Worm (Caenorhabditis elegans) whole organism, L2 larva: ENCODE results near the gene efn-3.

ENCODE experiments used
- C34F6.9 ChIP-seq: fragments of 150-350 bp; optimal IDR thresholded peaks from 2 replicates; lab custom pipeline; 2014; ENCODE audit warnings: missing biosample characterization, missing genetic modification characterization
- F13H6.1 ChIP-seq: sonication (generic microtip); optimal IDR thresholded peaks from 2 replicates; lab custom pipeline; 2016; ENCODE audit warnings: missing genetic modification characterization, missing compliant biosample characterization
- Y55F3AM.14 ChIP-seq: fragments of 200-800 bp; sonication (Bioruptor generic); optimal IDR thresholded peaks from 2 replicates; lab custom pipeline; 2018; ENCODE audit warnings: mild to moderate bottlenecking, missing genetic modification characterization, missing compliant biosample characterization
- ZK546.5 ChIP-seq: sonication (generic microtip); optimal IDR thresholded peaks from 2 replicates; lab custom pipeline; 2017; ENCODE audit warnings: missing biosample characterization, missing genetic modification characterization
- alr-1 ChIP-seq: fragments of 150-350 bp; optimal IDR thresholded peaks from 2 replicates; lab custom pipeline; 2014; ENCODE audit warnings: missing biosample characterization, missing genetic modification characterization
- aly-2 ChIP-seq: fragments of 150-350 bp; optimal IDR thresholded peaks from 2 replicates; lab custom pipeline; 2014; ENCODE audit warnings: missing biosample characterization, missing genetic modification characterization
- ceh-16 ChIP-seq: fragments of 150-350 bp; optimal IDR thresholded peaks from 2 replicates; lab custom pipeline; 2014; ENCODE audit warnings: missing biosample characterization, missing genetic modification characterization
- ceh-82 ChIP-seq: fragments of 150-350 bp; optimal IDR thresholded peaks from 2 replicates; lab custom pipeline; 2014; ENCODE audit warnings: missing biosample characterization, missing genetic modification characterization
- crh-2 ChIP-seq: sonication (generic microtip); optimal IDR thresholded peaks from 2 replicates; lab custom pipeline; 2017; ENCODE audit warnings: missing biosample characterization, missing genetic modification characterization
- dmd-4 ChIP-seq: sonication (generic microtip); optimal IDR thresholded peaks from 2 replicates; lab custom pipeline; 2017; ENCODE audit warnings: missing biosample characterization, missing genetic modification characterization
- fos-1 ChIP-seq: fragments of 150-350 bp; optimal IDR thresholded peaks from 2 replicates; lab custom pipeline; 2014; ENCODE audit warnings: missing biosample characterization, missing genetic modification characterization
- gmeb-1 ChIP-seq: fragments of 150-350 bp; optimal IDR thresholded peaks from 2 replicates; lab custom pipeline; 2014; ENCODE audit warnings: missing biosample characterization, missing genetic modification characterization
- lin-13 ChIP-seq: fragments of 150-350 bp; optimal IDR thresholded peaks from 2 replicates; lab custom pipeline; 2014; ENCODE audit warnings: missing biosample characterization, missing genetic modification reagents, missing genetic modification characterization
- lin-39 ChIP-seq: fragments of 150-350 bp; optimal IDR thresholded peaks from 2 replicates; lab custom pipeline; 2014; ENCODE audit warnings: missing biosample characterization, missing genetic modification reagents, missing genetic modification characterization
- lsy-2 ChIP-seq, 2 experiments: fragments of 150-350 bp in 1 of 2; sonication (generic microtip) in 1 of 2; optimal IDR thresholded peaks; 2 replicates each; lab custom pipeline; 2014 to 2017; ENCODE audit warnings: missing biosample characterization in 2 of 2, missing genetic modification characterization in 2 of 2
- mbf-1 ChIP-seq: sonication (generic microtip); optimal IDR thresholded peaks from 2 replicates; lab custom pipeline; 2017; ENCODE audit warnings: missing biosample characterization, missing genetic modification characterization
- mdl-1 ChIP-seq, 2 experiments: fragments of 150-350 bp in 1 of 2; sonication (generic microtip) in 1 of 2; optimal IDR thresholded peaks; 2 replicates each; lab custom pipeline; 2017; ENCODE audit warnings: missing biosample characterization in 2 of 2, missing genetic modification characterization in 2 of 2
- nhr-10 ChIP-seq: sonication (generic microtip); optimal IDR thresholded peaks from 2 replicates; lab custom pipeline; 2017; ENCODE audit warnings: missing biosample characterization, missing genetic modification characterization
- nhr-11 ChIP-seq: fragments of 150-350 bp; optimal IDR thresholded peaks from 2 replicates; lab custom pipeline; 2014; ENCODE audit warnings: missing biosample characterization, missing genetic modification characterization
- nhr-12 ChIP-seq: fragments of 150-350 bp; optimal IDR thresholded peaks from 2 replicates; lab custom pipeline; 2014; ENCODE audit warnings: missing biosample characterization, missing genetic modification characterization
- nhr-129 ChIP-seq: fragments of 150-350 bp; optimal IDR thresholded peaks from 2 replicates; lab custom pipeline; 2014; ENCODE audit warnings: missing biosample characterization, missing genetic modification characterization
- nhr-237 ChIP-seq: fragments of 150-350 bp; optimal IDR thresholded peaks from 2 replicates; lab custom pipeline; 2014; ENCODE audit warnings: missing biosample characterization, missing genetic modification characterization
- nhr-25 ChIP-seq: fragments of 150-350 bp; sonication (generic microtip); optimal IDR thresholded peaks from 3 replicates; lab custom pipeline; 2014; ENCODE audit warnings: missing biosample characterization, missing genetic modification characterization
- nhr-6 ChIP-seq: fragments of 150-350 bp; optimal IDR thresholded peaks from 2 replicates; lab custom pipeline; 2014; ENCODE audit warnings: missing biosample characterization, missing genetic modification characterization
- nhr-77 ChIP-seq: fragments of 150-350 bp; optimal IDR thresholded peaks from 2 replicates; lab custom pipeline; 2014; ENCODE audit warnings: missing biosample characterization, missing genetic modification characterization
- sem-4 ChIP-seq: fragments of 150-350 bp; optimal IDR thresholded peaks from 2 replicates; lab custom pipeline; 2014; ENCODE audit warnings: missing biosample characterization, missing genetic modification reagents, missing genetic modification characterization
- sma-9 ChIP-seq, 2 experiments: fragments of 150-350 bp in 1 of 2; sonication (generic microtip) in 1 of 2; optimal IDR thresholded peaks; 2 replicates each; lab custom pipeline; 2014 to 2016; ENCODE audit warnings: missing genetic modification characterization in 2 of 2, mild to moderate bottlenecking in 1 of 2, missing biosample characterization in 1 of 2, missing compliant biosample characterization in 1 of 2, missing genetic modification reagents in 1 of 2, moderate library complexity in 1 of 2
- unc-55 ChIP-seq: fragments of 150-350 bp; sonication (generic microtip); optimal IDR thresholded peaks from 3 replicates; lab custom pipeline; 2014; ENCODE audit warnings: missing biosample characterization, missing genetic modification reagents, missing genetic modification characterization
- zag-1 ChIP-seq: fragments of 150-350 bp; optimal IDR thresholded peaks from 2 replicates; lab custom pipeline; 2014; ENCODE audit warnings: missing biosample characterization, missing genetic modification characterization
- ztf-11 ChIP-seq: sonication (generic microtip); optimal IDR thresholded peaks from 2 replicates; lab custom pipeline; 2017; ENCODE audit warnings: missing biosample characterization, missing genetic modification characterization
- ztf-4 ChIP-seq: fragments of 150-350 bp; optimal IDR thresholded peaks from 2 replicates; lab custom pipeline; 2014; ENCODE audit warnings: missing biosample characterization, missing genetic modification characterization

The efn-3 gene

ce11 chrX:13477356-13477755 is at the start of gene efn-3:
TSS of gene efn-3 (minus strand) at chrX:13477456.
- no peak for TF ChIP-seq nhr-129 (tag; lab: Kevin White, UChicago)
- no peak for TF ChIP-seq Y55F3AM.14 (GFP tag; lab: Kevin White, UChicago)
- no peak for TF ChIP-seq crh-2 (tag; lab: Kevin White, UChicago)
- no peak for TF ChIP-seq F13H6.1 (tag; lab: Kevin White, UChicago)
- no peak for TF ChIP-seq mdl-1 (tag; optimal IDR thresholded peaks at IDR 0.05; lab: Kevin White, UChicago)
- no peak for TF ChIP-seq ztf-11 (tag; lab: Kevin White, UChicago)
- no peak for TF ChIP-seq nhr-12 (tag; lab: Kevin White, UChicago)
- no peak for TF ChIP-seq nhr-77 (tag; lab: Kevin White, UChicago)
- TF ChIP-seq sem-4 (tag; lab: Kevin White, UChicago): no peak
- TF ChIP-seq gmeb-1: no peak
- no peak for TF ChIP-seq nhr-10 (tag; lab: Kevin White, UChicago)
- TF ChIP-seq alr-1: no peak
- no peak for TF ChIP-seq ceh-82 (tag; lab: Kevin White, UChicago)
- TF ChIP-seq zag-1 (tag; lab: Kevin White, UChicago): no peak
- TF ChIP-seq, all 48 proteins: peak for 0

ce11 chrX:13526219-13527218 is 49.3 kb upstream of the efn-3 start:
- TF ChIP-seq gmeb-1: no peak
- TF ChIP-seq lsy-2 (tag; optimal IDR thresholded peaks at IDR 0.05; lab: Kevin White, UChicago): peak in 1 of 2 experiments; percentile 8
- TF ChIP-seq sma-9 (GFP tag; optimal IDR thresholded peaks at IDR 0.05; lab: Kevin White, UChicago): peak; percentile 32
- TF ChIP-seq sma-9 (tag; optimal IDR thresholded peaks at IDR 0.05; lab: Kevin White, UChicago): no peak

- TF ChIP-seq lin-13 (GFP tag; lab: Kevin White, UChicago): no peak
These were observed 47.8 kb upstream of the efn-3 start for ce11 chrX:13525094-13525493.

ce11 chrX:13518861-13519713 is 41.8 kb upstream of the efn-3 start, which contains the start of the genes cdk-4 and F18H3.1:
TSS of gene cdk-4 (minus strand) at chrX:13518911.
TSS of gene F18H3.1 (plus strand) at chrX:13519663.
- TF ChIP-seq fos-1 (tag; lab: Kevin White, UChicago): peak; percentile 20
- no peak for TF ChIP-seq dmd-4 (tag; lab: Kevin White, UChicago)
- peak; percentile 1 for TF ChIP-seq zag-1 (tag; lab: Kevin White, UChicago)
- TF ChIP-seq aly-2 (tag; lab: Kevin White, UChicago): no peak
- no peak for TF ChIP-seq nhr-10 (tag; lab: Kevin White, UChicago)
- TF ChIP-seq ztf-4 (tag; lab: Kevin White, UChicago): no peak
- TF ChIP-seq alr-1: no peak
- peak; percentile 23 for TF ChIP-seq nhr-25 (tag; lab: Kevin White, UChicago)
- no peak for TF ChIP-seq gmeb-1
- TF ChIP-seq unc-55 (GFP tag; lab: Kevin White, UChicago): peak; percentile 94
- TF ChIP-seq lsy-2 (tag; optimal IDR thresholded peaks at IDR 0.05; lab: Kevin White, UChicago): peak in 1 of 2 experiments; percentile 52
- TF ChIP-seq nhr-129 (tag; lab: Kevin White, UChicago): peak; percentile 77
- peak; percentile 29 for TF ChIP-seq ceh-16 (tag; lab: Kevin White, UChicago)
- peak; percentile 81 for TF ChIP-seq C34F6.9
- peak; percentile 12 for TF ChIP-seq lin-13 (GFP tag; lab: Kevin White, UChicago)
- no peak for TF ChIP-seq ceh-82 (tag; lab: Kevin White, UChicago)
- TF ChIP-seq crh-2 (tag; lab: Kevin White, UChicago): peak; percentile 56
- no peak for TF ChIP-seq nhr-77 (tag; lab: Kevin White, UChicago)
- TF ChIP-seq mbf-1 (tag; lab: Kevin White, UChicago): no peak
- TF ChIP-seq nhr-237 (tag; lab: Kevin White, UChicago): no peak
- TF ChIP-seq nhr-6: no peak
- TF ChIP-seq F13H6.1 (tag; lab: Kevin White, UChicago): peak; percentile 15
- TF ChIP-seq lin-39 (tag; lab: Kevin White, UChicago): no peak
- no peak for TF ChIP-seq mdl-1 (tag; optimal IDR thresholded peaks at IDR 0.05; lab: Kevin White, UChicago)
- no peak for TF ChIP-seq ZK546.5 (tag; lab: Kevin White, UChicago)
- no peak for TF ChIP-seq sma-9 (GFP tag; optimal IDR thresholded peaks at IDR 0.05; lab: Kevin White, UChicago)
- no peak for TF ChIP-seq sma-9 (tag; optimal IDR thresholded peaks at IDR 0.05; lab: Kevin White, UChicago)
- TF ChIP-seq ztf-11 (tag; lab: Kevin White, UChicago): no peak
- peak; percentile 52 for TF ChIP-seq sem-4 (tag; lab: Kevin White, UChicago)
- no peak for TF ChIP-seq nhr-11 (tag; lab: Kevin White, UChicago)
